Worm (Caenorhabditis elegans): Measurements from ENCODE around the gene str-217.

str-217 gene

ce11 chrV:17022613-17023322, 22.7 kb upstream of the str-217 start, which contains the start of the genes F49H6.8 and F49H6.5:
Gene F49H6.8, minus strand, starts transcription at chrV:17022663.
Gene F49H6.5, plus strand, starts transcription at chrV:17023241.
- no peak for TF ChIP-seq unc-55 (GFP tag; optimal IDR thresholded peaks at IDR 0.05)
- no peak for TF ChIP-seq lsy-2 (tag; optimal IDR thresholded peaks at IDR 0.05)
- no peak for TF ChIP-seq crh-2 (tag; optimal IDR thresholded peaks at IDR 0.05)
- no peak for TF ChIP-seq zag-1 (tag; optimal IDR thresholded peaks at IDR 0.05)
- no peak for TF ChIP-seq ztf-1 (GFP tag; conservative IDR thresholded peaks at IDR 0.05)
- no peak for TF ChIP-seq peb-1 (tag; optimal IDR thresholded peaks at IDR 0.05)
- no peak for TF ChIP-seq R02D3.7 (tag; optimal IDR thresholded peaks at IDR 0.05)
- TF ChIP-seq dmd-4 (tag; optimal IDR thresholded peaks at IDR 0.05): no peak

DNA sequence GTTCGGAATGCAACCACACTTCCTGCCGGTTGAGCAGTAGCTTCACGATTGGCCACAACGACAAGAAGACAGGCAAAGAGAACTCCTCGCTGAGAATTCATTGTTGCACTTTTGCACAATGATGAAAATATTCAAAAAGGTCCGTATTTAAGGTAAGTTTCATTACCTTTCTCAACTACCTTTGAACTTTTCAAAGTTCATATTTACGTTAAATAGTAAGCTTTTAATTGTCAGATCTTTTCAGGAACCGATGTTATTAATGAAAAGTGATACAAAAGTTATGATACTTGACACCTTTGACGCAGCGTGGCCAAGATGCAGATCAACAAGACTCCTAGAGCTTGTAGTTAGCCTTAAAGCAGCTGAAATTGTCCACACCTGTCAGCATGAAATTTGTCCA, 21.3 kb upstream of the str-217 start, which contains the start of gene F49H6.12:
TSS of gene F49H6.12 (minus strand) at position 101 of the 400 bp plus-strand sequence.
- no peak for TF ChIP-seq nhr-23 (tag; optimal IDR thresholded peaks at IDR 0.05)
- TF ChIP-seq unc-39 (tag; optimal IDR thresholded peaks at IDR 0.05): no peak
- no peak for TF ChIP-seq nhr-237 (tag; optimal IDR thresholded peaks at IDR 0.05)
- no peak for TF ChIP-seq aly-2 (tag; optimal IDR thresholded peaks at IDR 0.05)
- TF ChIP-seq nhr-12 (tag; optimal IDR thresholded peaks at IDR 0.05): no peak
- TF ChIP-seq ama-1 (optimal IDR thresholded peaks at IDR 0.05): no peak
- no peak for TF ChIP-seq skn-1 (tag; optimal IDR thresholded peaks at IDR 0.05)
- no peak for TF ChIP-seq lin-13 (GFP tag; optimal IDR thresholded peaks at IDR 0.05)
- no peak for TF ChIP-seq ZK546.5 (tag; optimal IDR thresholded peaks at IDR 0.05)
- TF ChIP-seq ceh-16 (tag; optimal IDR thresholded peaks at IDR 0.05): no peak
- TF ChIP-seq zag-1 (tag; optimal IDR thresholded peaks at IDR 0.05): no peak

- TF ChIP-seq mdl-1 (tag; optimal IDR thresholded peaks at IDR 0.05) (no peak), egl-27 (tag; optimal IDR thresholded peaks at IDR 0.05) (no peak), unc-39 (tag; optimal IDR thresholded peaks at IDR 0.05) (no peak), skn-1 (tag; optimal IDR thresholded peaks at IDR 0.05) (no peak), lin-13 (GFP tag; optimal IDR thresholded peaks at IDR 0.05) (no peak), dmd-4 (tag; optimal IDR thresholded peaks at IDR 0.05) (no peak), nhr-25 (tag; optimal IDR thresholded peaks at IDR 0.05) (no peak), aly-2 (tag; optimal IDR thresholded peaks at IDR 0.05) (no peak), Y55F3AM.14 (GFP tag; optimal IDR thresholded peaks at IDR 0.05) (no peak), mab-5 (tag; optimal IDR thresholded peaks at IDR 0.05) (no peak), snpc-4 (tag; optimal IDR thresholded peaks at IDR 0.05) (no peak), ztf-11 (tag; optimal IDR thresholded peaks at IDR 0.05) (no peak), nhr-23 (tag; optimal IDR thresholded peaks at IDR 0.05) (no peak), nhr-10 (tag; optimal IDR thresholded peaks at IDR 0.05) (no peak)
Measured at ce11 chrV:17019690-17020089, 19.6 kb upstream of the str-217 start, which contains the start of gene F49H6.17. Gene F49H6.17, plus strand, starts transcription at chrV:17019990.

ce11 chrV:17016787-17017186, 16.7 kb upstream of the str-217 start, which contains the start of gene srh-97:
Gene srh-97, plus strand, starts transcription at chrV:17017087.
- no peak for TF ChIP-seq ceh-82 (tag; optimal IDR thresholded peaks at IDR 0.05)
- no peak for TF ChIP-seq mab-5 (tag; optimal IDR thresholded peaks at IDR 0.05)
- no peak for TF ChIP-seq ama-1 (optimal IDR thresholded peaks at IDR 0.05)
- TF ChIP-seq lsy-2 (tag; optimal IDR thresholded peaks at IDR 0.05): no peak
- no peak for TF ChIP-seq nhr-10 (tag; optimal IDR thresholded peaks at IDR 0.05)
- TF ChIP-seq nhr-21 (tag; optimal IDR thresholded peaks at IDR 0.05): no peak
- TF ChIP-seq crh-2 (tag; optimal IDR thresholded peaks at IDR 0.05): no peak
- no peak for TF ChIP-seq nhr-12 (tag; optimal IDR thresholded peaks at IDR 0.05)
- TF ChIP-seq skn-1 (tag; optimal IDR thresholded peaks at IDR 0.05): no peak
- TF ChIP-seq ztf-4 (tag; optimal IDR thresholded peaks at IDR 0.05): no peak
- no peak for TF ChIP-seq lin-39 (tag; optimal IDR thresholded peaks at IDR 0.05)
- TF ChIP-seq dmd-4 (tag; optimal IDR thresholded peaks at IDR 0.05): no peak
- TF ChIP-seq nhr-129 (tag; optimal IDR thresholded peaks at IDR 0.05): no peak
- TF ChIP-seq nhr-77 (tag; optimal IDR thresholded peaks at IDR 0.05): no peak
- TF ChIP-seq C34F6.9 (tag; optimal IDR thresholded peaks at IDR 0.05): no peak
- TF ChIP-seq aly-2 (tag; optimal IDR thresholded peaks at IDR 0.05): no peak

- TF ChIP-seq lsy-2 (tag; optimal IDR thresholded peaks at IDR 0.05) (no peak), lin-13 (GFP tag; optimal IDR thresholded peaks at IDR 0.05) (no peak), nhr-129 (tag; optimal IDR thresholded peaks at IDR 0.05) (no peak), ZK546.5 (tag; optimal IDR thresholded peaks at IDR 0.05) (no peak), fos-1 (tag; optimal IDR thresholded peaks at IDR 0.05) (peak; percentile 81), nhr-237 (tag; optimal IDR thresholded peaks at IDR 0.05) (no peak), unc-55 (GFP tag; optimal IDR thresholded peaks at IDR 0.05) (no peak), peb-1 (tag; optimal IDR thresholded peaks at IDR 0.05) (no peak), ceh-82 (tag; optimal IDR thresholded peaks at IDR 0.05) (no peak), lin-39 (tag; optimal IDR thresholded peaks at IDR 0.05) (no peak), gmeb-1 (tag; optimal IDR thresholded peaks at IDR 0.05) (peak; percentile 5), elt-3 (tag; optimal IDR thresholded peaks at IDR 0.05) (no peak), alr-1 (tag; optimal IDR thresholded peaks at IDR 0.05) (no peak), crh-2 (tag; optimal IDR thresholded peaks at IDR 0.05) (no peak), mdl-1 (tag; optimal IDR thresholded peaks at IDR 0.05) (no peak), sma-9 (GFP tag; optimal IDR thresholded peaks at IDR 0.05) (peak; percentile 80), sma-9 (tag; optimal IDR thresholded peaks at IDR 0.05) (no peak), nhr-11 (tag; optimal IDR thresholded peaks at IDR 0.05) (no peak)
Measured at ce11 chrV:17014050-17014449, 13.9 kb upstream of the str-217 start, which contains the start of gene clc-13. Gene clc-13, plus strand, starts transcription at chrV:17014408.

Measured in whole organism, L2 larva.